Fruit fly (Drosophila melanogaster) whole organism, adult: ENCODE data around the gene bib.

ENCODE experiments used
- CG11617 ChIP-seq: fragments of 200-800 bp; sonication (Bioruptor generic); optimal IDR thresholded peaks from 2 replicates; lab custom pipeline; 2017; ENCODE audit warnings: mild to moderate bottlenecking, missing biosample characterization, missing genetic modification reagents, missing genetic modification characterization
- CG12768 ChIP-seq: fragments of 200-800 bp; sonication (Bioruptor generic); optimal IDR thresholded peaks from 2 replicates; lab custom pipeline; 2017; ENCODE audit warnings: missing biosample characterization, missing genetic modification characterization, mild to moderate bottlenecking, moderate library complexity, missing genetic modification reagents
- CG14711 ChIP-seq: fragments of 200-800 bp; sonication (Bioruptor generic); optimal IDR thresholded peaks from 2 replicates; lab custom pipeline; 2018; ENCODE audit warnings: missing biosample characterization, mild to moderate bottlenecking, missing genetic modification characterization, moderate library complexity
- CG1620 ChIP-seq: fragments of 200-800 bp; sonication (Bioruptor generic); optimal IDR thresholded peaks from 2 replicates; lab custom pipeline; 2016; ENCODE audit warnings: missing biosample characterization, missing genetic modification characterization
- CG33017 ChIP-seq: fragments of 200-800 bp; sonication (Bioruptor generic); optimal IDR thresholded peaks from 2 replicates; lab custom pipeline; 2018; ENCODE audit warnings: missing biosample characterization, mild to moderate bottlenecking, missing genetic modification characterization, moderate library complexity
- CG5204 ChIP-seq: fragments of 200-800 bp; sonication (Bioruptor generic); optimal IDR thresholded peaks from 2 replicates; lab custom pipeline; 2016; ENCODE audit warnings: missing biosample characterization, missing genetic modification characterization
- CG7045 ChIP-seq: fragments of 200-800 bp; sonication (Bioruptor generic); optimal IDR thresholded peaks from 2 replicates; lab custom pipeline; 2017; ENCODE audit warnings: missing biosample characterization, mild to moderate bottlenecking, missing genetic modification characterization
- CG7101 ChIP-seq: fragments of 200-800 bp; sonication (Bioruptor generic); optimal IDR thresholded peaks from 2 replicates; lab custom pipeline; 2018; ENCODE audit warnings: missing biosample characterization, mild to moderate bottlenecking, missing genetic modification characterization, moderate library complexity
- Clk ChIP-seq: fragments of 200-800 bp; sonication (Bioruptor generic); optimal IDR thresholded peaks from 2 replicates; lab custom pipeline; 2017; ENCODE audit warnings: missing biosample characterization, missing genetic modification characterization
- Crg-1 ChIP-seq: fragments of 200-800 bp; sonication (Bioruptor generic); optimal IDR thresholded peaks from 2 replicates; lab custom pipeline; 2016; ENCODE audit warnings: missing biosample characterization, missing genetic modification characterization
- Hr96 ChIP-seq: fragments of 200-800 bp; sonication (Bioruptor generic); optimal IDR thresholded peaks from 2 replicates; lab custom pipeline; 2016; ENCODE audit warnings: missing biosample characterization, missing genetic modification characterization
- Mnt ChIP-seq: fragments of 200-800 bp; sonication (Bioruptor generic); optimal IDR thresholded peaks from 2 replicates; lab custom pipeline; 2016; ENCODE audit warnings: missing biosample characterization, mild to moderate bottlenecking, missing genetic modification characterization
- bab1 ChIP-seq: fragments of 200-800 bp; sonication (Bioruptor generic); optimal IDR thresholded peaks from 3 replicates; lab custom pipeline; 2019; ENCODE audit warnings: missing biosample characterization, mild to moderate bottlenecking, missing genetic modification characterization, moderate library complexity
- cic ChIP-seq: fragments of 200-800 bp; sonication (Bioruptor generic); optimal IDR thresholded peaks from 2 replicates; lab custom pipeline; 2017; ENCODE audit warnings: missing biosample characterization, mild to moderate bottlenecking, missing genetic modification characterization, moderate library complexity
- cnc ChIP-seq, 2 experiments: fragments of >200 bp; optimal IDR thresholded peaks; 2 replicates each; lab custom pipeline; 2017
- kay ChIP-seq: fragments of 200-800 bp; sonication (Bioruptor generic); peaks from one replicate; lab custom pipeline; 2016; ENCODE audit warnings: missing biosample characterization, missing genetic modification characterization, borderline replicate concordance
- ovo ChIP-seq: fragments of 200-800 bp; sonication (Bioruptor generic); optimal IDR thresholded peaks from 2 replicates; lab custom pipeline; 2016; ENCODE audit warnings: missing biosample characterization, missing genetic modification characterization
- pad ChIP-seq: fragments of 200-800 bp; sonication (Bioruptor generic); optimal IDR thresholded peaks from 3 replicates; lab custom pipeline; 2017; ENCODE audit warnings: missing biosample characterization, missing genetic modification characterization, mild to moderate bottlenecking, moderate library complexity, missing genetic modification reagents
- tj ChIP-seq: fragments of 200-800 bp; sonication (Bioruptor generic); optimal IDR thresholded peaks from 3 replicates; lab custom pipeline; 2017; ENCODE audit warnings: missing biosample characterization, mild to moderate bottlenecking, missing genetic modification characterization, moderate library complexity
- toe ChIP-seq: fragments of 200-800 bp; sonication (Bioruptor generic); optimal IDR thresholded peaks from 2 replicates; lab custom pipeline; 2016; ENCODE audit warnings: missing biosample characterization, missing genetic modification characterization

Gene bib

dm6 chr2L:9966983-9967737, 17.3 kb upstream of the bib start, which contains the start of the genes Dref and RpL13:
Gene Dref (minus strand): TSS chr2L:9967229.
Gene RpL13 (plus strand): TSS chr2L:9967313.
- TF ChIP-seq Hr96 (GFP tag; lab: Kevin White, UChicago) (peak; percentile 96), cic (GFP tag; lab: Kevin White, UChicago) (peak; percentile 80), ovo (GFP tag; lab: Kevin White, UChicago) (peak; percentile 92), kay (GFP tag; lab: Kevin White, UChicago) (no peak), Clk (peak; percentile 76), toe (peak; percentile 92), CG1620 (peak; percentile 84), bab1 (GFP tag; lab: Kevin White, UChicago) (peak; percentile 94), Mnt (peak; percentile 96), tj (GFP tag; lab: Kevin White, UChicago) (peak; percentile 79), CG11617 (GFP tag; lab: Kevin White, UChicago) (peak; percentile 97), CG7101 (peak; percentile 95), CG33017 (tag; lab: Kevin White, UChicago) (peak; percentile 91), pad (GFP tag; lab: Kevin White, UChicago) (peak; percentile 82), CG14711 (tag; lab: Kevin White, UChicago) (peak; percentile 99), cnc (optimal IDR thresholded peaks at IDR 0.05; lab: Kevin White, UChicago) (no peak), CG5204 (GFP tag; lab: Kevin White, UChicago) (no peak), Crg-1 (GFP tag; lab: Kevin White, UChicago) (peak; percentile 89), CG7045 (peak; percentile 93), CG12768 (GFP tag; lab: Kevin White, UChicago) (peak; percentile 94)

dm6 chr2L:9968201-9968727, 16.2 kb upstream of the bib start:
- TF ChIP-seq CG33017 (tag; lab: Kevin White, UChicago) (no peak), toe (no peak), Crg-1 (GFP tag; lab: Kevin White, UChicago) (no peak), pad (GFP tag; lab: Kevin White, UChicago) (no peak), tj (GFP tag; lab: Kevin White, UChicago) (no peak), ovo (GFP tag; lab: Kevin White, UChicago) (no peak), CG5204 (GFP tag; lab: Kevin White, UChicago) (no peak), Mnt (no peak), CG1620 (no peak), Hr96 (GFP tag; lab: Kevin White, UChicago) (no peak), CG7045 (no peak), CG12768 (GFP tag; lab: Kevin White, UChicago) (no peak), cic (GFP tag; lab: Kevin White, UChicago) (no peak), cnc (optimal IDR thresholded peaks at IDR 0.05; lab: Kevin White, UChicago) (no peak), CG7101 (no peak), Clk (no peak), bab1 (GFP tag; lab: Kevin White, UChicago) (no peak), kay (GFP tag; lab: Kevin White, UChicago) (no peak)

- TF ChIP-seq ovo (GFP tag; lab: Kevin White, UChicago) (no peak), Crg-1 (GFP tag; lab: Kevin White, UChicago) (no peak), Hr96 (GFP tag; lab: Kevin White, UChicago) (no peak), CG14711 (tag; lab: Kevin White, UChicago) (no peak), Mnt (no peak), cnc (optimal IDR thresholded peaks at IDR 0.05; lab: Kevin White, UChicago) (no peak), pad (GFP tag; lab: Kevin White, UChicago) (no peak), tj (GFP tag; lab: Kevin White, UChicago) (no peak), CG33017 (tag; lab: Kevin White, UChicago) (no peak), CG12768 (GFP tag; lab: Kevin White, UChicago) (no peak), CG5204 (GFP tag; lab: Kevin White, UChicago) (no peak), CG7045 (no peak), bab1 (GFP tag; lab: Kevin White, UChicago) (no peak), CG1620 (no peak), toe (no peak), CG7101 (no peak), Clk (no peak), CG11617 (GFP tag; lab: Kevin White, UChicago) (no peak)
Measured at dm6 chr2L:9972624-9973023, 11.8 kb upstream of the bib start.

- TF ChIP-seq CG1620, result no peak
- TF ChIP-seq CG11617 (GFP tag; lab: Kevin White, UChicago), result no peak
- TF ChIP-seq ovo (GFP tag; lab: Kevin White, UChicago), result no peak
- no peak for TF ChIP-seq CG33017 (tag; lab: Kevin White, UChicago)
- no peak for TF ChIP-seq CG14711 (tag; lab: Kevin White, UChicago)
- TF ChIP-seq tj (GFP tag; lab: Kevin White, UChicago), result no peak
- TF ChIP-seq CG12768 (GFP tag; lab: Kevin White, UChicago), result no peak
- no peak for TF ChIP-seq bab1 (GFP tag; lab: Kevin White, UChicago)
- TF ChIP-seq cic (GFP tag; lab: Kevin White, UChicago), result no peak
- TF ChIP-seq cnc (optimal IDR thresholded peaks at IDR 0.05; lab: Kevin White, UChicago), result no peak
- TF ChIP-seq CG7101, result no peak
- TF ChIP-seq Crg-1 (GFP tag; lab: Kevin White, UChicago), result no peak
- no peak for TF ChIP-seq Clk
- TF ChIP-seq pad (GFP tag; lab: Kevin White, UChicago), result no peak
- no peak for TF ChIP-seq CG5204 (GFP tag; lab: Kevin White, UChicago)
- no peak for TF ChIP-seq CG7045
- TF ChIP-seq Hr96 (GFP tag; lab: Kevin White, UChicago), result no peak
- no peak for TF ChIP-seq kay (GFP tag; lab: Kevin White, UChicago)
- no peak for TF ChIP-seq Mnt
Measured at dm6 chr2L:9981809-9982208, 2.6 kb upstream of the bib start.

- TF ChIP-seq tj (GFP tag; lab: Kevin White, UChicago) (no peak), pad (GFP tag; lab: Kevin White, UChicago) (no peak), CG14711 (tag; lab: Kevin White, UChicago) (no peak), CG12768 (GFP tag; lab: Kevin White, UChicago) (no peak), Crg-1 (GFP tag; lab: Kevin White, UChicago) (no peak), cic (GFP tag; lab: Kevin White, UChicago) (no peak), CG5204 (GFP tag; lab: Kevin White, UChicago) (no peak), Mnt (no peak), cnc (optimal IDR thresholded peaks at IDR 0.05; lab: Kevin White, UChicago) (no peak), CG1620 (no peak), Hr96 (GFP tag; lab: Kevin White, UChicago) (no peak), ovo (GFP tag; lab: Kevin White, UChicago) (no peak), bab1 (GFP tag; lab: Kevin White, UChicago) (no peak), CG7045 (no peak), kay (GFP tag; lab: Kevin White, UChicago) (no peak), Clk (no peak), toe (no peak), CG33017 (tag; lab: Kevin White, UChicago) (no peak), CG11617 (GFP tag; lab: Kevin White, UChicago) (no peak)
Measured at dm6 chr2L:9982516-9982915, 1.9 kb upstream of the bib start.
